Worm (Caenorhabditis elegans) whole organism, L1 larva: ENCODE data around the gene old-2.

Experiments
- C34B4.2 ChIP-seq: sonication (generic microtip); optimal IDR thresholded peaks from 2 replicates; lab custom pipeline; 2017; ENCODE audit warnings: mild to moderate bottlenecking, missing genetic modification characterization, missing compliant biosample characterization
- F16B12.6 ChIP-seq: fragments of 150-350 bp; optimal IDR thresholded peaks from 2 replicates; lab custom pipeline; 2014; ENCODE audit warnings: missing biosample characterization, missing genetic modification characterization
- Y116A8C.19 ChIP-seq: sonication (generic microtip); optimal IDR thresholded peaks from 2 replicates; lab custom pipeline; 2016; ENCODE audit warnings: missing compliant biosample characterization, missing genetic modification characterization, borderline replicate concordance
- blmp-1 ChIP-seq: fragments of 150-350 bp; optimal IDR thresholded peaks from 2 replicates; lab custom pipeline; 2014; ENCODE audit warnings: missing biosample characterization, missing genetic modification characterization
- ceh-63 ChIP-seq: fragments of 200-800 bp; sonication (Bioruptor generic); optimal IDR thresholded peaks from 2 replicates; lab custom pipeline; 2018; ENCODE audit warnings: mild to moderate bottlenecking, missing genetic modification characterization, missing compliant biosample characterization
- ceh-8 ChIP-seq: fragments of 200-800 bp; sonication (Bioruptor generic); optimal IDR thresholded peaks from 2 replicates; lab custom pipeline; 2018; ENCODE audit warnings: mild to moderate bottlenecking, missing genetic modification characterization, moderate library complexity, missing compliant biosample characterization
- ceh-90 ChIP-seq: sonication (generic microtip); optimal IDR thresholded peaks from 2 replicates; lab custom pipeline; 2016; ENCODE audit warnings: missing genetic modification characterization, missing compliant biosample characterization
- dsc-1 ChIP-seq: sonication (generic microtip); optimal IDR thresholded peaks from 2 replicates; lab custom pipeline; 2016; ENCODE audit warnings: mild to moderate bottlenecking, missing genetic modification characterization, missing compliant biosample characterization
- efl-1 ChIP-seq, 4 experiments: fragments of 150-350 bp; optimal IDR thresholded peaks in 3 of 4; peaks in 1 of 4; 1 replicate in 1 of 4; 2 replicates in 3 of 4; lab custom pipeline; 2014; ENCODE audit warnings: missing biosample characterization in 2 of 4, missing genetic modification characterization in 2 of 4, missing genetic modification reagents in 2 of 4
- egl-13 ChIP-seq: sonication (generic microtip); optimal IDR thresholded peaks from 2 replicates; lab custom pipeline; 2016; ENCODE audit warnings: missing genotype, missing genetic modification reagents, missing genetic modification characterization, missing compliant biosample characterization
- egl-27 ChIP-seq, 2 experiments: fragments of 150-350 bp in 1 of 2; sonication (generic microtip); optimal IDR thresholded peaks; 3 replicates each; lab custom pipeline; 2017 to 2018; ENCODE audit warnings: missing biosample characterization in 2 of 2, missing genetic modification characterization in 2 of 2, missing genetic modification reagents in 2 of 2
- elt-3 ChIP-seq, 6 experiments: fragments of 150-350 bp in 1 of 6; sonication (generic microtip); optimal IDR thresholded peaks; 2 replicates each; lab custom pipeline; 2017 to 2018; ENCODE audit warnings: missing biosample characterization in 6 of 6, missing genetic modification characterization in 6 of 6, inconsistent platforms in 1 of 6
- fkh-4 ChIP-seq: sonication (generic microtip); optimal IDR thresholded peaks from 2 replicates; lab custom pipeline; 2016; ENCODE audit warnings: missing compliant biosample characterization, missing genetic modification characterization, borderline replicate concordance
- hlh-17 ChIP-seq: fragments of 200-800 bp; sonication (Bioruptor generic); optimal IDR thresholded peaks from 2 replicates; lab custom pipeline; 2018; ENCODE audit warnings: missing genetic modification characterization, mild to moderate bottlenecking, missing compliant biosample characterization, moderate library complexity, borderline replicate concordance
- hlh-4 ChIP-seq: sonication (generic microtip); optimal IDR thresholded peaks from 2 replicates; lab custom pipeline; 2016; ENCODE audit warnings: mild to moderate bottlenecking, missing genetic modification characterization, missing compliant biosample characterization
- hpl-2 ChIP-seq: fragments of 150-350 bp; optimal IDR thresholded peaks from 2 replicates; lab custom pipeline; 2014; ENCODE audit warnings: missing biosample characterization, missing genetic modification reagents, missing genetic modification characterization
- jun-1 ChIP-seq: fragments of 150-350 bp; optimal IDR thresholded peaks from 2 replicates; lab custom pipeline; 2014; ENCODE audit warnings: missing biosample characterization, missing genetic modification reagents, missing genetic modification characterization
- lin-13 ChIP-seq: fragments of 150-350 bp; optimal IDR thresholded peaks from 2 replicates; lab custom pipeline; 2014; ENCODE audit warnings: missing biosample characterization, missing genetic modification reagents, missing genetic modification characterization
- lin-35 ChIP-seq, 2 experiments: fragments of 150-350 bp; optimal IDR thresholded peaks; 2 replicates each; lab custom pipeline; 2014; ENCODE audit warnings: missing biosample characterization in 2 of 2, missing genetic modification characterization in 2 of 2, missing genetic modification reagents in 2 of 2
- lin-39 ChIP-seq: fragments of 150-350 bp; optimal IDR thresholded peaks from 2 replicates; lab custom pipeline; 2014; ENCODE audit warnings: missing biosample characterization, missing genetic modification reagents, missing genetic modification characterization
- lir-3 ChIP-seq: sonication (generic microtip); optimal IDR thresholded peaks from 2 replicates; lab custom pipeline; 2016; ENCODE audit warnings: mild to moderate bottlenecking, missing genetic modification characterization, moderate library complexity, missing compliant biosample characterization; ENCODE audit not compliant: poor library complexity
- mdl-1 ChIP-seq, 2 experiments: fragments of 150-350 bp; optimal IDR thresholded peaks; 2 replicates each; lab custom pipeline; 2014 to 2017; ENCODE audit warnings: missing biosample characterization in 2 of 2, missing genetic modification characterization in 2 of 2, inconsistent platforms in 1 of 2
- mef-2 ChIP-seq: fragments of 150-350 bp; optimal IDR thresholded peaks from 2 replicates; lab custom pipeline; 2014; ENCODE audit warnings: missing biosample characterization, missing genetic modification characterization
- mep-1 ChIP-seq: fragments of 150-350 bp; optimal IDR thresholded peaks from 2 replicates; lab custom pipeline; 2014; ENCODE audit warnings: missing biosample characterization, missing genetic modification characterization
- nhr-11 ChIP-seq: fragments of 150-350 bp; optimal IDR thresholded peaks from 2 replicates; lab custom pipeline; 2014; ENCODE audit warnings: missing biosample characterization, missing genetic modification characterization
- nhr-20 ChIP-seq: sonication (generic microtip); optimal IDR thresholded peaks from 2 replicates; lab custom pipeline; 2016; ENCODE audit warnings: mild to moderate bottlenecking, missing genetic modification characterization, missing compliant biosample characterization
- nhr-84 ChIP-seq: sonication (generic microtip); optimal IDR thresholded peaks from 2 replicates; lab custom pipeline; 2017; ENCODE audit warnings: missing biosample characterization, missing genetic modification characterization
- pag-3 ChIP-seq: sonication (generic microtip); optimal IDR thresholded peaks from 2 replicates; lab custom pipeline; 2017; ENCODE audit warnings: missing genetic modification characterization, mild to moderate bottlenecking, missing compliant biosample characterization, antibody characterized with exemption, borderline replicate concordance; ENCODE audit not compliant: insufficient read depth
- rnt-1 ChIP-seq: sonication (generic microtip); optimal IDR thresholded peaks from 2 replicates; lab custom pipeline; 2016; ENCODE audit warnings: mild to moderate bottlenecking, missing genetic modification characterization, moderate library complexity, missing compliant biosample characterization
- snpc-4 ChIP-seq: fragments of 150-350 bp; optimal IDR thresholded peaks from 2 replicates; lab custom pipeline; 2014; ENCODE audit warnings: missing biosample characterization, missing genetic modification characterization
- snu-23 ChIP-seq: sonication (generic microtip); optimal IDR thresholded peaks from 2 replicates; lab custom pipeline; 2016; ENCODE audit warnings: missing genetic modification characterization, missing compliant biosample characterization
- tbx-2 ChIP-seq: sonication (generic microtip); optimal IDR thresholded peaks from 2 replicates; lab custom pipeline; 2016; ENCODE audit warnings: missing genetic modification characterization, missing compliant biosample characterization
- unc-62 ChIP-seq: fragments of 150-350 bp; optimal IDR thresholded peaks from 2 replicates; lab custom pipeline; 2014; ENCODE audit warnings: missing biosample characterization, missing genetic modification reagents, missing genetic modification characterization
- xbp-1 ChIP-seq: sonication (generic microtip); optimal IDR thresholded peaks from 2 replicates; lab custom pipeline; 2016; ENCODE audit warnings: missing genetic modification characterization, missing compliant biosample characterization
- ztf-11 ChIP-seq, 2 experiments: sonication (generic microtip); optimal IDR thresholded peaks; 2 replicates each; lab custom pipeline; 2016 to 2017; ENCODE audit warnings: missing genetic modification characterization in 2 of 2, missing biosample characterization in 1 of 2, missing compliant biosample characterization in 1 of 2

Gene old-2

DNA sequence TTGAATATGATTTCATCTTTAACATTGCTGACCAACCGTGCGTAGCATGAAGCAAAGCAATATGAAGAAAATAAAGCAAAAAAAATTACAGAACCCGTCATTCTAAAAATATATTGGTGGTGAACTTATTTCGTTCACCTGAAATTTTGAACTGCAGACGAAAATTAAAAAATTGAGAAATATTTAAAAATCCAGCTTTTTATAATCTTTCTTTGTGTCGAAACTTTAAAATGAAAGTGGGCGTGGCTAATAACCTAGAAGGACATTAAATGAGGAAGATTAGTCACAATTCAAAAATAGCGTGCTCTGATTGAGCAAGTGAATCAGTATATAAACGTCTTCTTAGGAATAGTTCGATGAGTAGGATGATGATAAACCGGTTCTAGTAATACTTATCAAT is at the start of gene old-2:
old-2 (minus strand) TSS at position 101 of the 400 bp plus-strand sequence.
- TF ChIP-seq unc-62 (GFP tag; lab: Kevin White, UChicago) (no peak), Y116A8C.19 (tag; lab: Kevin White, UChicago) (no peak), rnt-1 (tag; lab: Kevin White, UChicago) (no peak), ztf-11 (tag; optimal IDR thresholded peaks at IDR 0.05; lab: Kevin White, UChicago) (no peak), snpc-4 (tag; lab: Kevin White, UChicago) (no peak), hpl-2 (GFP tag; lab: Kevin White, UChicago) (no peak), nhr-84 (tag; lab: Kevin White, UChicago) (no peak), egl-13 (tag; lab: Kevin White, UChicago) (no peak), ceh-90 (tag; lab: Kevin White, UChicago) (no peak), mep-1 (no peak), nhr-20 (tag; lab: Kevin White, UChicago) (no peak), hlh-17 (GFP tag; lab: Kevin White, UChicago) (no peak), lir-3 (tag; lab: Kevin White, UChicago) (no peak), jun-1 (no peak)

DNA sequence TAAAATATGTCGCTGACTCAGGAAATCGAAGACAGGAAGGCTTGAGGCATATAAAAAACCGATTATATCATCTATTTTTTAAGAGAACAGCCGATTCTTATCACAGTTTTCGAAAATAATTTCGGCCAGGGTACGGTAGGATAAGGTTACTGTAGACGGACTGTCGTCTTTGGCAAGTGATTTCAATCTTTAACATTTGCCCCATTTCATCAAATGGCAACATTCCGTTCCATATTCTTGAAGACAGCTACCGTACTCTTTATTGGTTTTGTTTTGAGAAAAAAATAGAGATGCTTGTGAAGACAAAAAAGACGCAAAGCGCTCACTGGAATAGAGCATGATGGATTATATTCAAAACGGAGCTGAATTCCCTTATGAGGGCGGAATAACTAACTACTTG is 49.3 kb upstream of the old-2 start:
- TF ChIP-seq Y116A8C.19 (tag; lab: Kevin White, UChicago) (no peak), mdl-1 (tag; optimal IDR thresholded peaks at IDR 0.05; lab: Kevin White, UChicago) (no peak), C34B4.2 (no peak), efl-1 (optimal IDR thresholded peaks at IDR 0.05; lab: Kevin White, UChicago) (no peak), efl-1 (GFP tag; optimal IDR thresholded peaks at IDR 0.05 in 1 of 2; lab: Kevin White, UChicago) (no peak), ceh-63 (no peak), lin-35 (GFP tag; optimal IDR thresholded peaks at IDR 0.05; lab: Kevin White, UChicago) (no peak), ceh-8 (GFP tag; lab: Kevin White, UChicago) (no peak), pag-3 (tag; lab: Kevin White, UChicago) (no peak), lin-39 (tag; lab: Kevin White, UChicago) (no peak), unc-62 (GFP tag; lab: Kevin White, UChicago) (no peak), xbp-1 (tag; lab: Kevin White, UChicago) (no peak), fkh-4 (tag; lab: Kevin White, UChicago) (no peak), elt-3 (tag; optimal IDR thresholded peaks at IDR 0.05; lab: Kevin White, UChicago) (no peak), hlh-4 (tag; lab: Kevin White, UChicago) (no peak), lin-13 (GFP tag; lab: Kevin White, UChicago) (no peak), dsc-1 (tag; lab: Kevin White, UChicago) (no peak), lir-3 (tag; lab: Kevin White, UChicago) (no peak), F16B12.6 (tag; lab: Kevin White, UChicago) (no peak)

DNA sequence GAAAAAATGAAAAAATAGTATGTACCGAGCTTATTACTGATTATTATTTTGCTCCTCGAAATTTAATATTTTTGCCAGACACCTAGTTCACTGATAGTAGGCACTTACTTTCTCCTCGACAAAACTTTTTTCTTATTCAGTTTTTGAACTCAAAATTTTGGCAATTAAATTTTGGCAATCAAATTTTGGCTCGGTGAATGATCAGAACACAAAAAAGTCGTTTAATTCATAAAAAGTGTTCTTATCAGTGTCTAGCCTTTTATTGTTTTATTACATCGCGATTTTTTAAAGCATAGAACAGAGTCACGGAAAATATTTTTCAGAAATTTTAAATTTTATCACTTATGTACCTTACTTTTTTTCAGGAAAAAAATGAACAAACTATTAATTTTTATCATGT is 45.8 kb upstream of the old-2 start:
- TF ChIP-seq blmp-1 (tag; lab: Kevin White, UChicago) (no peak), ceh-8 (GFP tag; lab: Kevin White, UChicago) (no peak), ceh-63 (no peak), mef-2 (no peak), C34B4.2 (no peak), egl-27 (tag; optimal IDR thresholded peaks at IDR 0.05; lab: Kevin White, UChicago) (no peak), unc-62 (GFP tag; lab: Kevin White, UChicago) (no peak), snpc-4 (tag; lab: Kevin White, UChicago) (no peak)

DNA sequence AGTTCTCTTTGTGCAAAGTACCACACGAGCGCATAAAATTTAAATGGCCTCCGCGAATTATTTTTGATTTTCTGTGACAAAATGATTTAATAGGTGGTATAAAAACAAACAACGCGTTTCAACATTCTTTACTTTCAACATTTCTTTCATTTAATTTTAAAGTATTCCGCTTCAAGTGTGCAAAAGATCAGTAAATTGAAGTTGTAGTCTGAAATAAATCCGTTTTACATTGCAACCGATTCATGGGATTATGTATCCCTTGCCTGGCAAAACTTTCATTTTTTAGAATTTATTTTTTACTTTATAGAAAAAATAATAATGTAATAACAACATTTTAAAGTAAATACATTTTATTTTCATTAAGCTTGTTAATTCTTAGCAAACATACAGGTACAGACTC is 45.0 kb upstream of the old-2 start, which contains the start of gene F26C11.1:
F26C11.1 (plus strand) TSS at position 301 of the 400 bp plus-strand sequence.
- TF ChIP-seq C34B4.2 (no peak), tbx-2 (no peak), snu-23 (GFP tag; lab: Kevin White, UChicago) (no peak), nhr-11 (tag; lab: Kevin White, UChicago) (no peak), egl-13 (tag; lab: Kevin White, UChicago) (no peak)
